Fruit fly (Drosophila melanogaster): ENCODE measurements around the gene CCT6.
A peak's percentile ranks its signal among the peaks of the same experiment; 100 is the strongest.

CCT6 gene

dm6 chrX:15788235-15789187 lies 42.1 kb downstream of the CCT6 start, which contains the start of gene Rhp (continued):
- TF ChIP-seq CG8319 (GFP tag; optimal IDR thresholded peaks at IDR 0.05) (peak; percentile 22), Ets21C (GFP tag; optimal IDR thresholded peaks at IDR 0.05) (no peak), ss (GFP tag; optimal IDR thresholded peaks at IDR 0.05) (peak in 1 of 2 experiments; percentile 65), achi (GFP tag; optimal IDR thresholded peaks at IDR 0.05) (peak; percentile 31), OdsH (GFP tag; optimal IDR thresholded peaks at IDR 0.05) (peak; percentile 56), Eip93F (GFP tag; optimal IDR thresholded peaks at IDR 0.05) (no peak), CG3919 (GFP tag; optimal IDR thresholded peaks at IDR 0.05) (peak; percentile 52), CG8119 (GFP tag; IDR thresholded peaks at IDR 0.05) (peak; percentile 29; the same call in 1 of the 3 replicates), lz (GFP tag; optimal IDR thresholded peaks at IDR 0.05) (peak; percentile 40), fd59A (GFP tag; optimal IDR thresholded peaks at IDR 0.05) (no peak), Sox102F (GFP tag; optimal IDR thresholded peaks at IDR 0.05) (no peak), CG6792 (GFP tag; optimal IDR thresholded peaks at IDR 0.05) (peak; percentile 62), fkh (GFP tag; optimal IDR thresholded peaks at IDR 0.05) (peak; percentile 64), CG3032 (tag; optimal IDR thresholded peaks at IDR 0.05) (peak; percentile 48), dac (GFP tag; optimal IDR thresholded peaks at IDR 0.05) (no peak), net (GFP tag; optimal IDR thresholded peaks at IDR 0.05) (no peak), CG1621 (tag; optimal IDR thresholded peaks at IDR 0.05) (peak; percentile 55), acj6 (GFP tag; optimal IDR thresholded peaks at IDR 0.05) (peak; percentile 46), CG6163 (GFP tag; IDR thresholded peaks at IDR 0.05) (peak; percentile 34; the same call in 2 of the 3 replicates), Hr39 (GFP tag; optimal IDR thresholded peaks at IDR 0.05) (no peak), Eip78C (GFP tag) (peak; percentile 43), dsx (GFP tag; optimal IDR thresholded peaks at IDR 0.05; ENCODE audit: poor library complexity, severe bottlenecking) (peak; percentile 47), Blimp-1 (GFP tag; optimal IDR thresholded peaks at IDR 0.05) (peak; percentile 34), CG8632 (GFP tag; optimal IDR thresholded peaks at IDR 0.05) (peak; percentile 76), CG32006 (GFP tag; optimal IDR thresholded peaks at IDR 0.05) (no peak), Sox14 (GFP tag; optimal IDR thresholded peaks at IDR 0.05) (no peak), CG16779 (tag; optimal IDR thresholded peaks at IDR 0.05) (no peak), Met (GFP tag; optimal IDR thresholded peaks at IDR 0.05) (no peak), Smox (GFP tag; optimal IDR thresholded peaks at IDR 0.05) (peak; percentile 56), pdm3 (GFP tag; optimal IDR thresholded peaks at IDR 0.05) (peak; percentile 60), CG15336 (GFP tag; IDR thresholded peaks at IDR 0.05) (no peak), salr (GFP tag; optimal IDR thresholded peaks at IDR 0.05) (no peak), CG4318 (GFP tag; optimal IDR thresholded peaks at IDR 0.05) (no peak), CG34406 (GFP tag; optimal IDR thresholded peaks at IDR 0.05) (peak; percentile 60), CG6854 (GFP tag; optimal IDR thresholded peaks at IDR 0.05) (peak; percentile 83), CG31627 (GFP tag; optimal IDR thresholded peaks at IDR 0.05) (no peak), CG10669 (GFP tag; optimal IDR thresholded peaks at IDR 0.05) (peak; percentile 76), CG11762 (GFP tag; optimal IDR thresholded peaks at IDR 0.05; ENCODE audit: insufficient read depth) (peak; percentile 47), Ets96B (tag; optimal IDR thresholded peaks at IDR 0.05) (no peak)

dm6 chrX:15795951-15796443 lies 49.5 kb downstream of the CCT6 start, which contains the start of gene sordd1:
sordd1 (minus strand) TSS chrX:15796028.
- TF ChIP-seq Eip78C (GFP tag), result peak; percentile 16
